Fruit fly (Drosophila melanogaster) whole organism, embryonic: ENCODE results near the gene CG8372.

ENCODE experiments used
- Bgb ChIP-seq: fragments of 200-800 bp; sonication (Bioruptor generic); IDR thresholded peaks from 2 replicates; pipeline ENCODE4 v1.3.6; 2022; ENCODE audit warnings: missing biosample characterization, missing genetic modification characterization; ENCODE audit not compliant: partially characterized antibody
- CG1024 ChIP-seq: fragments of 200-800 bp; sonication (Bioruptor generic); IDR thresholded peaks from 2 replicates; pipeline ENCODE4 v1.3.6; 2022; ENCODE audit warnings: missing biosample characterization, missing genetic modification characterization
- CG10366 ChIP-seq: fragments of 200-800 bp; sonication (Bioruptor generic); IDR thresholded peaks from 2 replicates; pipeline ENCODE4 v1.3.6; 2022; ENCODE audit warnings: missing biosample characterization, missing genetic modification characterization
- CG10462 ChIP-seq: fragments of 200-800 bp; sonication (Bioruptor generic); optimal IDR thresholded peaks from 2 replicates; lab custom pipeline; 2016; ENCODE audit warnings: missing biosample characterization, missing genetic modification characterization
- CG12071 ChIP-seq: fragments of 200-800 bp; sonication (Bioruptor generic); optimal IDR thresholded peaks from 3 replicates; lab custom pipeline; 2018; ENCODE audit warnings: missing biosample characterization, mild to moderate bottlenecking, missing genetic modification characterization
- CG1233 ChIP-seq: fragments of 200-800 bp; sonication (Bioruptor generic); optimal IDR thresholded peaks from 4 replicates; lab custom pipeline; 2018; ENCODE audit warnings: missing biosample characterization, mild to moderate bottlenecking, missing genetic modification characterization
- CG18011 ChIP-seq: fragments of 200-800 bp; sonication (Bioruptor generic); optimal IDR thresholded peaks from 2 replicates; lab custom pipeline; 2017; ENCODE audit warnings: missing biosample characterization, missing genetic modification characterization, mild to moderate bottlenecking, moderate library complexity, missing genotype
- CG3065 ChIP-seq: fragments of 200-800 bp; sonication (Bioruptor generic); optimal IDR thresholded peaks from 2 replicates; lab custom pipeline; 2016; ENCODE audit warnings: missing biosample characterization, missing genetic modification characterization
- CG32532 ChIP-seq: fragments of 200-800 bp; sonication (Bioruptor generic); IDR thresholded peaks from 2 replicates; pipeline ENCODE4 v1.3.6; 2022; ENCODE audit warnings: missing biosample characterization, missing genetic modification characterization
- CG4328 ChIP-seq: fragments of 200-800 bp; sonication (Bioruptor generic); optimal IDR thresholded peaks from 3 replicates; lab custom pipeline; 2017; ENCODE audit warnings: missing biosample characterization, missing genetic modification reagents, missing genetic modification characterization
- CG4360 ChIP-seq: fragments of 200-800 bp; sonication (Bioruptor generic); IDR thresholded peaks from 2 replicates; pipeline ENCODE4 v1.3.6; 2022; ENCODE audit warnings: missing biosample characterization, missing genetic modification characterization
- CG6254 ChIP-seq: fragments of 200-800 bp; sonication (Bioruptor generic); optimal IDR thresholded peaks from 3 replicates; lab custom pipeline; 2017; ENCODE audit warnings: mild to moderate bottlenecking, missing biosample characterization, missing genetic modification reagents, missing genetic modification characterization
- CG7786 ChIP-seq: fragments of 200-800 bp; sonication (Bioruptor generic); optimal IDR thresholded peaks from 2 replicates; lab custom pipeline; 2016; ENCODE audit warnings: missing biosample characterization, missing genetic modification characterization
- CG9437 ChIP-seq: fragments of 200-800 bp; sonication (Bioruptor generic); optimal IDR thresholded peaks from 2 replicates; lab custom pipeline; 2018; ENCODE audit warnings: missing biosample characterization, mild to moderate bottlenecking, missing genetic modification characterization
- CG9876 ChIP-seq: fragments of 200-800 bp; sonication (Bioruptor generic); optimal IDR thresholded peaks from 2 replicates; lab custom pipeline; 2016; ENCODE audit warnings: missing biosample characterization, missing genetic modification characterization
- D ChIP-seq, 2 experiments: fragments of 200-800 bp in 1 of 2; fragments of >200 bp in 1 of 2; sonication (Bioruptor generic) in 1 of 2; optimal IDR thresholded peaks; 2 replicates in 1 of 2; 3 replicates in 1 of 2; lab custom pipeline; 2017; ENCODE audit warnings: mild to moderate bottlenecking in 1 of 2, missing biosample characterization in 1 of 2, missing genetic modification characterization in 1 of 2, missing genetic modification reagents in 1 of 2
- D19A ChIP-seq: fragments of 200-800 bp; optimal IDR thresholded peaks from 3 replicates; lab custom pipeline; 2019; ENCODE audit warnings: missing biosample characterization, mild to moderate bottlenecking, missing genetic modification characterization, moderate library complexity
- Doc2 ChIP-seq: fragments of 200-800 bp; sonication (Bioruptor generic); IDR thresholded peaks from 2 replicates; pipeline ENCODE4 v1.3.6; 2022; ENCODE audit warnings: missing biosample characterization, missing genetic modification characterization
- H2.0 ChIP-seq: fragments of 200-800 bp; sonication (Bioruptor generic); IDR thresholded peaks from 2 replicates; pipeline ENCODE4 v1.3.6; 2022; ENCODE audit warnings: missing biosample characterization, missing genetic modification characterization
- HHEX ChIP-seq: fragments of 200-800 bp; sonication (Bioruptor generic); optimal IDR thresholded peaks from 3 replicates; lab custom pipeline; 2017; ENCODE audit warnings: missing biosample characterization, mild to moderate bottlenecking, missing genetic modification characterization, missing genetic modification reagents
- Hey ChIP-seq: fragments of 200-800 bp; sonication (Bioruptor generic); optimal IDR thresholded peaks from 3 replicates; lab custom pipeline; 2018; ENCODE audit warnings: missing biosample characterization, mild to moderate bottlenecking, missing genetic modification characterization
- Hmr ChIP-seq: fragments of 200-800 bp; sonication (Bioruptor generic); optimal IDR thresholded peaks from 3 replicates; lab custom pipeline; 2017; ENCODE audit warnings: mild to moderate bottlenecking, missing biosample characterization, missing genetic modification reagents, missing genetic modification characterization
- Hr3 ChIP-seq: fragments of 200-800 bp; sonication (Bioruptor generic); optimal IDR thresholded peaks from 3 replicates; lab custom pipeline; 2016; ENCODE audit warnings: missing biosample characterization, missing genetic modification characterization
- Lpt ChIP-seq: fragments of >200 bp; optimal IDR thresholded peaks from 2 replicates; lab custom pipeline; 2018; ENCODE audit warnings: missing biosample characterization, missing genetic modification characterization
- Mes4 ChIP-seq: fragments of 200-800 bp; sonication (Bioruptor generic); optimal IDR thresholded peaks from 2 replicates; lab custom pipeline; 2016; ENCODE audit warnings: missing biosample characterization, missing genetic modification characterization
- Nf-YB ChIP-seq: fragments of 200-800 bp; sonication (Bioruptor generic); optimal IDR thresholded peaks from 3 replicates; lab custom pipeline; 2019; ENCODE audit warnings: missing biosample characterization, mild to moderate bottlenecking, missing genetic modification characterization, moderate library complexity
- Scr ChIP-seq: fragments of 200-800 bp; sonication (Bioruptor generic); IDR thresholded peaks from 2 replicates; pipeline ENCODE4 v1.3.6; 2022; ENCODE audit warnings: missing biosample characterization, missing genetic modification characterization; ENCODE audit not compliant: partially characterized antibody
- YL-1 ChIP-seq: fragments of 200-800 bp; sonication (Bioruptor generic); optimal IDR thresholded peaks from 3 replicates; lab custom pipeline; 2017; ENCODE audit warnings: missing biosample characterization, mild to moderate bottlenecking, missing genetic modification characterization
- btn ChIP-seq: fragments of 200-800 bp; sonication (Bioruptor generic); optimal IDR thresholded peaks from 2 replicates; lab custom pipeline; 2016; ENCODE audit warnings: missing biosample characterization, missing genetic modification characterization
- caup ChIP-seq: fragments of 200-800 bp; sonication (Bioruptor generic); optimal IDR thresholded peaks from 3 replicates; lab custom pipeline; 2017; ENCODE audit warnings: missing biosample characterization, mild to moderate bottlenecking, missing genetic modification characterization, moderate library complexity; ENCODE audit not compliant: severe bottlenecking
- crc ChIP-seq: fragments of 200-800 bp; sonication (Bioruptor generic); optimal IDR thresholded peaks from 2 replicates; lab custom pipeline; 2016; ENCODE audit warnings: missing biosample characterization, missing genetic modification characterization
- esg ChIP-seq: fragments of 200-800 bp; sonication (Bioruptor generic); conservative IDR thresholded peaks from 2 replicates; pipeline ENCODE4 v1.3.6; 2022; ENCODE audit warnings: missing biosample characterization, missing genetic modification characterization
- exex ChIP-seq: fragments of 200-800 bp; sonication (Bioruptor generic); optimal IDR thresholded peaks from 4 replicates; lab custom pipeline; 2018; ENCODE audit warnings: missing biosample characterization, mild to moderate bottlenecking, missing genetic modification characterization, moderate library complexity
- gce ChIP-seq: fragments of 200-800 bp; sonication (Bioruptor generic); IDR thresholded peaks from 3 replicates; pipeline ENCODE4 v1.3.6; 2022; ENCODE audit warnings: missing biosample characterization, missing genetic modification characterization
- gcm ChIP-seq: fragments of 200-800 bp; sonication (Bioruptor generic); optimal IDR thresholded peaks from 2 replicates; lab custom pipeline; 2019; ENCODE audit warnings: missing biosample characterization, mild to moderate bottlenecking, missing genetic modification characterization, moderate library complexity
- gcm2 ChIP-seq: fragments of 200-800 bp; sonication (Bioruptor generic); optimal IDR thresholded peaks from 2 replicates; lab custom pipeline; 2016; ENCODE audit warnings: missing biosample characterization, missing genetic modification characterization
- gem ChIP-seq: fragments of 200-800 bp; sonication (Bioruptor generic); optimal IDR thresholded peaks from 2 replicates; lab custom pipeline; 2019; ENCODE audit warnings: missing biosample characterization, mild to moderate bottlenecking, missing genetic modification characterization, moderate library complexity
- hkb ChIP-seq, 2 experiments: fragments of 200-800 bp in 1 of 2; fragments of >200 bp in 1 of 2; sonication (Bioruptor generic) in 1 of 2; IDR thresholded peaks in 1 of 2; optimal IDR thresholded peaks in 1 of 2; 2 replicates each; pipeline versions ENCODE4 v1.3.6 to Lab custom; 2017 to 2022; ENCODE audit warnings: missing biosample characterization in 1 of 2, missing genetic modification characterization in 1 of 2
- ind ChIP-seq: fragments of 200-800 bp; sonication (Bioruptor generic); optimal IDR thresholded peaks from 3 replicates; lab custom pipeline; 2016; ENCODE audit warnings: missing biosample characterization, missing genetic modification characterization
- jumu ChIP-seq: fragments of 200-800 bp; sonication (Bioruptor generic); optimal IDR thresholded peaks from 3 replicates; lab custom pipeline; 2016; ENCODE audit warnings: missing biosample characterization, missing genetic modification characterization
- kay ChIP-seq: fragments of 200-800 bp; sonication (Bioruptor generic); optimal IDR thresholded peaks from 2 replicates; lab custom pipeline; 2016; ENCODE audit warnings: missing biosample characterization, missing genetic modification characterization
- pan ChIP-seq, 4 experiments: fragments of >200 bp in 3 of 4; fragments of 200-800 bp in 1 of 4; sonication (Bioruptor generic) in 1 of 4; optimal IDR thresholded peaks in 3 of 4; IDR thresholded peaks in 1 of 4; 2 replicates each; pipeline versions ENCODE4 v1.3.6 to Lab custom; 2017 to 2022; ENCODE audit warnings: missing biosample characterization in 2 of 4, missing genetic modification characterization in 2 of 4, mixed read lengths in 1 of 4
- pros ChIP-seq: fragments of 200-800 bp; sonication (Bioruptor generic); optimal IDR thresholded peaks from 3 replicates; lab custom pipeline; 2019; ENCODE audit warnings: missing biosample characterization, mild to moderate bottlenecking, missing genetic modification characterization, moderate library complexity
- seq ChIP-seq: fragments of 200-800 bp; sonication (Bioruptor generic); IDR thresholded peaks from 2 replicates; pipeline ENCODE4 v1.3.6; 2022; ENCODE audit warnings: missing biosample characterization, missing genetic modification characterization
- slbo ChIP-seq: fragments of 200-800 bp; sonication (Bioruptor generic); IDR thresholded peaks from 2 replicates; pipeline ENCODE4 v1.3.6; 2022; ENCODE audit warnings: missing biosample characterization, missing genetic modification characterization
- stc ChIP-seq: fragments of 200-800 bp; sonication (Bioruptor generic); IDR thresholded peaks from 2 replicates; pipeline ENCODE4 v1.3.6; 2022; ENCODE audit warnings: missing biosample characterization, missing genetic modification characterization
- wek ChIP-seq: fragments of 200-800 bp; sonication (Bioruptor generic); optimal IDR thresholded peaks from 3 replicates; lab custom pipeline; 2018; ENCODE audit warnings: missing biosample characterization, mild to moderate bottlenecking, missing genetic modification characterization, moderate library complexity
- zf30C ChIP-seq: fragments of 200-800 bp; sonication (Bioruptor generic); optimal IDR thresholded peaks from 3 replicates; lab custom pipeline; 2018; ENCODE audit warnings: missing biosample characterization, mild to moderate bottlenecking, missing genetic modification characterization

CG8372 gene

DNA sequence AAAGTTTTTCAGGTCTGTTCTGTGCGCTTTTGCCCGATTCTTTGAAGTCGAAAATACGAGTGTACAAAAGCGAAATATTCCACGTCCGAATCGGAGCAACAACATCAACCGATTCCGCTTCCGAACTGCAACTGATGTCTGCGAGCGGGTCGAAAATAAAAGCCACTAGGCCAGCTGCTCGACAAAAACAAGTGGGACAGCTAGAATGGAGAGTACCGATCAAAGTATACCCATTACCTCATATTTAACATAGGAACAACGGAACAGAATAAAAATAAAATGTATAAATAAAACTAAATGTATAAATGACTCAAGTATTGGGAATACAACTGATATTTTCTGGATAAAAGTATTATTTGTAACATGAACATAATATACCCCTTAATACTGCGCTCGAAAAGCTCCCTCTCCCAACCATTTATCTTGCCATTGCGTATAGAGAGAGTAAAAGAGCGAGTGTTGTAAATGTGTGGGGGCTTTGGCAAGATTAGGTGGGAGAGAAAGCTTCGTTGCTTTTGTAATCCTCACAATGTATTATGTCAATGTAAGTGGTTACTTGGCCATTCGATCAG, 7.6 kb downstream of the CG8372 start, which contains the start of gene SLC5A11 (continued):
- TF ChIP-seq CG12071 (GFP tag; lab: Kevin White, UChicago) (peak; percentile 89), kay (peak; percentile 82), CG7786 (GFP tag; lab: Kevin White, UChicago) (peak; percentile 78), H2.0 (GFP tag; lab: Robert Waterston, UW) (peak; percentile 100), CG9876 (GFP tag; lab: Kevin White, UChicago) (peak; percentile 54), pros (GFP tag; lab: Kevin White, UChicago) (peak; percentile 83), pan (optimal IDR thresholded peaks at IDR 0.05; lab: Kevin White, UChicago) (no peak), pan (GFP tag; optimal IDR thresholded peaks at IDR 0.05 in 1 of 2, IDR thresholded peaks at IDR 0.05 in 1 of 2) (peak in 1 of 2 experiments; percentile 98), CG4328 (GFP tag; lab: Kevin White, UChicago) (peak; percentile 93), CG10462 (peak; percentile 96), exex (tag; lab: Kevin White, UChicago) (peak; percentile 85), D (optimal IDR thresholded peaks at IDR 0.05; lab: Kevin White, UChicago) (no peak), D (GFP tag; optimal IDR thresholded peaks at IDR 0.05; lab: Kevin White, UChicago) (peak; percentile 98), Scr (GFP tag; lab: Robert Waterston, UW) (no peak), gcm (GFP tag; lab: Kevin White, UChicago) (peak; percentile 96), HHEX (GFP tag; lab: Kevin White, UChicago) (peak; percentile 97), Nf-YB (peak; percentile 85), crc (GFP tag; lab: Kevin White, UChicago) (peak; percentile 83), CG1024 (GFP tag; lab: Robert Waterston, UW) (peak; percentile 94), CG6254 (GFP tag; lab: Kevin White, UChicago) (peak; percentile 89), gcm2 (GFP tag; lab: Kevin White, UChicago) (peak; percentile 89), CG9437 (GFP tag; lab: Kevin White, UChicago) (peak; percentile 93), hkb (optimal IDR thresholded peaks at IDR 0.05; lab: Kevin White, UChicago) (no peak), hkb (GFP tag; IDR thresholded peaks at IDR 0.05; lab: Robert Waterston, UW) (peak; percentile 92), CG4360 (GFP tag; lab: Robert Waterston, UW) (peak; percentile 78), zf30C (GFP tag; lab: Kevin White, UChicago) (no peak), btn (GFP tag; lab: Kevin White, UChicago) (peak; percentile 93), seq (GFP tag; lab: Robert Waterston, UW) (peak; percentile 100), CG1233 (peak; percentile 92), YL-1 (GFP tag; lab: Kevin White, UChicago) (peak; percentile 98), Doc2 (peak; percentile 87), Mes4 (GFP tag; lab: Kevin White, UChicago) (no peak), Hmr (GFP tag; lab: Kevin White, UChicago) (peak; percentile 98), gce (GFP tag; lab: Robert Waterston, UW) (peak; percentile 93), caup (GFP tag; lab: Kevin White, UChicago) (peak; percentile 100), slbo (GFP tag; lab: Robert Waterston, UW) (peak; percentile 100), esg (GFP tag; lab: Robert Waterston, UW) (peak; percentile 97), jumu (GFP tag; lab: Kevin White, UChicago) (peak; percentile 71), CG18011 (GFP tag; lab: Kevin White, UChicago) (peak; percentile 84), CG3065 (GFP tag; lab: Kevin White, UChicago) (peak; percentile 94), stc (GFP tag; lab: Robert Waterston, UW) (peak; percentile 98), wek (GFP tag; lab: Kevin White, UChicago) (peak; percentile 49), D19A (tag; lab: Kevin White, UChicago) (peak; percentile 87), Lpt (GFP tag; lab: Kevin White, UChicago) (no peak), CG10366 (GFP tag; lab: Robert Waterston, UW) (peak; percentile 79), Hey (peak; percentile 75), gem (tag; lab: Kevin White, UChicago) (peak; percentile 98), Bgb (GFP tag; lab: Robert Waterston, UW) (peak; percentile 38; the same call in 1 of the 2 replicates), ind (GFP tag; lab: Kevin White, UChicago) (peak; percentile 96), CG32532 (peak; percentile 98), Hr3 (GFP tag; lab: Kevin White, UChicago) (peak; percentile 96)
